Worm (Caenorhabditis elegans) whole organism, L2 larva: Measurements from ENCODE around the gene lurp-1.

Source experiments
- R02D3.7 ChIP-seq: fragments of 150-350 bp; optimal IDR thresholded peaks from 2 replicates; lab custom pipeline; 2014; ENCODE audit warnings: missing biosample characterization, missing genetic modification characterization
- ama-1 ChIP-seq: fragments of 150-350 bp; optimal IDR thresholded peaks from 2 replicates; lab custom pipeline; 2018; ENCODE audit warnings: inconsistent platforms
- crh-2 ChIP-seq: sonication (generic microtip); optimal IDR thresholded peaks from 2 replicates; lab custom pipeline; 2017; ENCODE audit warnings: missing biosample characterization, missing genetic modification characterization
- egl-27 ChIP-seq: sonication (generic microtip); optimal IDR thresholded peaks from 3 replicates; lab custom pipeline; 2017; ENCODE audit warnings: missing biosample characterization, missing genetic modification reagents, missing genetic modification characterization
- fos-1 ChIP-seq: fragments of 150-350 bp; optimal IDR thresholded peaks from 2 replicates; lab custom pipeline; 2014; ENCODE audit warnings: missing biosample characterization, missing genetic modification characterization
- gmeb-1 ChIP-seq: fragments of 150-350 bp; optimal IDR thresholded peaks from 2 replicates; lab custom pipeline; 2014; ENCODE audit warnings: missing biosample characterization, missing genetic modification characterization
- lin-11 ChIP-seq: fragments of 150-350 bp; sonication (generic microtip); optimal IDR thresholded peaks from 2 replicates; lab custom pipeline; 2014; ENCODE audit warnings: missing biosample characterization, missing genetic modification characterization, inconsistent platforms, mixed read lengths
- lsy-2 ChIP-seq, 2 experiments: fragments of 150-350 bp in 1 of 2; sonication (generic microtip) in 1 of 2; optimal IDR thresholded peaks; 2 replicates each; lab custom pipeline; 2014 to 2017; ENCODE audit warnings: missing biosample characterization in 2 of 2, missing genetic modification characterization in 2 of 2
- nhr-10 ChIP-seq: sonication (generic microtip); optimal IDR thresholded peaks from 2 replicates; lab custom pipeline; 2017; ENCODE audit warnings: missing biosample characterization, missing genetic modification characterization
- nhr-21 ChIP-seq: fragments of 150-350 bp; optimal IDR thresholded peaks from 2 replicates; lab custom pipeline; 2014; ENCODE audit warnings: missing biosample characterization, missing genetic modification characterization
- nhr-25 ChIP-seq: fragments of 150-350 bp; sonication (generic microtip); optimal IDR thresholded peaks from 3 replicates; lab custom pipeline; 2014; ENCODE audit warnings: missing biosample characterization, missing genetic modification characterization
- nhr-77 ChIP-seq: fragments of 150-350 bp; optimal IDR thresholded peaks from 2 replicates; lab custom pipeline; 2014; ENCODE audit warnings: missing biosample characterization, missing genetic modification characterization
- sma-9 ChIP-seq, 2 experiments: fragments of 150-350 bp in 1 of 2; sonication (generic microtip) in 1 of 2; optimal IDR thresholded peaks; 2 replicates each; lab custom pipeline; 2014 to 2016; ENCODE audit warnings: missing genetic modification characterization in 2 of 2, mild to moderate bottlenecking in 1 of 2, missing biosample characterization in 1 of 2, missing compliant biosample characterization in 1 of 2, missing genetic modification reagents in 1 of 2, moderate library complexity in 1 of 2

The lurp-1 gene

ce11 chrII:10925804-10926570, 45.3 kb downstream of the lurp-1 start, which contains the start of gene metr-1:
Gene metr-1, plus strand, starts transcription at chrII:10926561.
- peak; percentile 60 for TF ChIP-seq nhr-21 (tag; lab: Kevin White, UChicago)
- no peak for TF ChIP-seq nhr-10
- TF ChIP-seq R02D3.7 (tag; lab: Kevin White, UChicago): no peak
- TF ChIP-seq nhr-77 (tag; lab: Kevin White, UChicago): no peak
- no peak for TF ChIP-seq nhr-25
- TF ChIP-seq egl-27: no peak
- TF ChIP-seq fos-1 (tag; lab: Kevin White, UChicago): peak; percentile 68
- peak; percentile 2 for TF ChIP-seq crh-2 (tag; lab: Kevin White, UChicago)
- peak; percentile 15 for TF ChIP-seq sma-9 (GFP tag; optimal IDR thresholded peaks at IDR 0.05; lab: Kevin White, UChicago)
- no peak for TF ChIP-seq sma-9 (tag; optimal IDR thresholded peaks at IDR 0.05; lab: Kevin White, UChicago)
- peak in 1 of 2 experiments; percentile 49 for TF ChIP-seq lsy-2 (tag; optimal IDR thresholded peaks at IDR 0.05; lab: Kevin White, UChicago)
- peak; percentile 63 for TF ChIP-seq gmeb-1 (tag; lab: Kevin White, UChicago)
- peak; percentile 46 for TF ChIP-seq ama-1 (lab: Kevin White, UChicago)
- TF ChIP-seq lin-11 (tag; lab: Kevin White, UChicago): no peak

- TF ChIP-seq nhr-21 (tag; lab: Kevin White, UChicago): no peak
- TF ChIP-seq, all 48 proteins: peak for 0
Observed at ce11 chrII:10930678-10931650, 50.2 kb downstream of the lurp-1 start.
